Fruit fly (Drosophila melanogaster): ENCODE data around the gene CanA1.

CanA1 gene

dm6 chr3R:31059807-31060707, 20.9 kb downstream of the CanA1 start (continued):
- no peak for TF ChIP-seq spab (GFP tag; optimal IDR thresholded peaks at IDR 0.05)
- peak; percentile 77 for TF ChIP-seq Eip78C (GFP tag)
- TF ChIP-seq Lpt (GFP tag; optimal IDR thresholded peaks at IDR 0.05): peak; percentile 23
- peak; percentile 34 for TF ChIP-seq Sox102F (GFP tag; optimal IDR thresholded peaks at IDR 0.05)
- TF ChIP-seq CG11902 (GFP tag; optimal IDR thresholded peaks at IDR 0.05): peak; percentile 27
- peak; percentile 46; the same call in 1 of the 2 replicates for TF ChIP-seq CG11294 (GFP tag; IDR thresholded peaks at IDR 0.05)
- TF ChIP-seq salr (GFP tag; optimal IDR thresholded peaks at IDR 0.05): no peak
- TF ChIP-seq CG16779 (tag; optimal IDR thresholded peaks at IDR 0.05): no peak
- no peak for TF ChIP-seq ss (GFP tag; optimal IDR thresholded peaks at IDR 0.05)
- peak; percentile 50 for TF ChIP-seq CG6276 (GFP tag; optimal IDR thresholded peaks at IDR 0.05)
- TF ChIP-seq Sox14 (GFP tag; optimal IDR thresholded peaks at IDR 0.05): peak; percentile 32
- TF ChIP-seq CG10631 (GFP tag; optimal IDR thresholded peaks at IDR 0.05): peak; percentile 38
- no peak for TF ChIP-seq fd85E (GFP tag; optimal IDR thresholded peaks at IDR 0.05)
- peak; percentile 70; the same call in 2 of the 3 replicates for TF ChIP-seq eg (GFP tag; IDR thresholded peaks at IDR 0.05)
- no peak for TF ChIP-seq vri (GFP tag; optimal IDR thresholded peaks at IDR 0.05)
- TF ChIP-seq CG6854 (GFP tag; optimal IDR thresholded peaks at IDR 0.05): no peak
- peak; percentile 53 for TF ChIP-seq CG31627 (GFP tag; optimal IDR thresholded peaks at IDR 0.05)
- TF ChIP-seq CG6792 (GFP tag; optimal IDR thresholded peaks at IDR 0.05): peak; percentile 7
- peak; percentile 9 for TF ChIP-seq achi (GFP tag; optimal IDR thresholded peaks at IDR 0.05)
- TF ChIP-seq net (GFP tag; optimal IDR thresholded peaks at IDR 0.05): peak; percentile 11
- TF ChIP-seq Met (GFP tag; optimal IDR thresholded peaks at IDR 0.05): peak; percentile 44
- peak; percentile 71 for TF ChIP-seq Hr4 (GFP tag; optimal IDR thresholded peaks at IDR 0.05)
- no peak for TF ChIP-seq CG8632 (GFP tag; optimal IDR thresholded peaks at IDR 0.05)
- TF ChIP-seq pdm3 (GFP tag; optimal IDR thresholded peaks at IDR 0.05): peak; percentile 38
- peak; percentile 55 for TF ChIP-seq CG4318 (GFP tag; optimal IDR thresholded peaks at IDR 0.05)

dm6 chr3R:31060708-31061625, 21.8 kb downstream of the CanA1 start, which contains the start of gene dco:
TSS of gene dco (minus strand) at chr3R:31061210.
- TF ChIP-seq Smox (GFP tag; optimal IDR thresholded peaks at IDR 0.05) (peak; percentile 5), vri (GFP tag; optimal IDR thresholded peaks at IDR 0.05) (no peak), Met (GFP tag; optimal IDR thresholded peaks at IDR 0.05) (peak; percentile 46), Sox15 (GFP tag; optimal IDR thresholded peaks at IDR 0.05) (peak; percentile 4), topi (GFP tag; optimal IDR thresholded peaks at IDR 0.05) (peak; percentile 32), Ets21C (GFP tag; optimal IDR thresholded peaks at IDR 0.05) (peak; percentile 14), CG16779 (tag; optimal IDR thresholded peaks at IDR 0.05) (no peak), Hr4 (GFP tag; optimal IDR thresholded peaks at IDR 0.05) (peak; percentile 32), ss (GFP tag; optimal IDR thresholded peaks at IDR 0.05) (no peak), CG31627 (GFP tag; optimal IDR thresholded peaks at IDR 0.05) (peak; percentile 81), lz (GFP tag; optimal IDR thresholded peaks at IDR 0.05) (peak; percentile 71), net (GFP tag; optimal IDR thresholded peaks at IDR 0.05) (no peak), acj6 (GFP tag; optimal IDR thresholded peaks at IDR 0.05) (peak; percentile 18), CG6854 (GFP tag; optimal IDR thresholded peaks at IDR 0.05) (no peak), Eip75B (GFP tag; optimal IDR thresholded peaks at IDR 0.05) (peak; percentile 16), achi (GFP tag; optimal IDR thresholded peaks at IDR 0.05) (peak; percentile 1), fd59A (GFP tag; optimal IDR thresholded peaks at IDR 0.05) (no peak), CG3919 (GFP tag; optimal IDR thresholded peaks at IDR 0.05) (peak; percentile 74), OdsH (GFP tag; optimal IDR thresholded peaks at IDR 0.05) (no peak), CG34406 (GFP tag; optimal IDR thresholded peaks at IDR 0.05) (no peak), pdm3 (GFP tag; optimal IDR thresholded peaks at IDR 0.05) (peak; percentile 47), cyc (GFP tag; optimal IDR thresholded peaks at IDR 0.05) (peak; percentile 92), CG8119 (GFP tag; IDR thresholded peaks at IDR 0.05) (no peak), Hr39 (GFP tag; optimal IDR thresholded peaks at IDR 0.05) (peak; percentile 72), CG11902 (GFP tag; optimal IDR thresholded peaks at IDR 0.05) (peak; percentile 60), esn (GFP tag; optimal IDR thresholded peaks at IDR 0.05) (peak; percentile 51), CG3032 (tag; optimal IDR thresholded peaks at IDR 0.05) (peak; percentile 32), salr (GFP tag; optimal IDR thresholded peaks at IDR 0.05) (peak in 1 of 2 experiments; percentile 42), svp (GFP tag) (peak; percentile 80), Sox14 (GFP tag; optimal IDR thresholded peaks at IDR 0.05) (peak; percentile 54), CG6808 (GFP tag; optimal IDR thresholded peaks at IDR 0.05) (peak; percentile 1), fkh (GFP tag; optimal IDR thresholded peaks at IDR 0.05) (no peak)
